Fruit fly (Drosophila melanogaster): Measurements from ENCODE around the gene fid.

Gene fid

DNA sequence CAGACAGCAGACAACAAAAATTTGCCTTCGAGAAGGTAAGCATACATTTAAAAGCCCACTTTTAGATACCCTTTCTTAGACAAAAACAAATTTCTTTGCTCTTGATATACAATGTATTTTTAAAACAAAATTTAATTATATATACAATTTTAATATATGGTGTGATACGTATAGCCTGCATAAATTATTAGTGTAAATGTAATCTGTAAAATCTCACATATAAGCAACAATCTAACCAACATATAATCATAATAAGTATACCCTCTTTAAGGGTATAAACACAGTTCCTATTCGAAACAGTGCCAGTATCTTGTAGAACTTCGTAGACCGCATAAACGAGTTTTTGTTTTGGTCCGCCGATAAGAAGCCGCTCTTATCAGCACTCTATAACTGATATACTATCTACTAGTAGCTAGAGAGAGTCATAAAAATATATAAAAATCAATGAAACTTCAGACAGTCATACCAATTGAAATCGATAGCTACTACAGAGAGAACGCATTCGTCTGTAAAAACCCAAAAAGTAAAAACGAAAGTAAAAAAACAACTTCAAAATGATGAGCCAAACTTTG is 44.5 kb downstream of the fid start, which contains the start of gene Kaz-m1 (continued):
- TF ChIP-seq CG8765 (GFP tag; IDR thresholded peaks at IDR 0.05) = no peak
- TF ChIP-seq CG34422 (GFP tag; IDR thresholded peaks at IDR 0.05) = no peak
- TF ChIP-seq Side (GFP tag; optimal IDR thresholded peaks at IDR 0.05) = no peak
- no peak for TF ChIP-seq sqz (GFP tag; optimal IDR thresholded peaks at IDR 0.05)
- no peak for TF ChIP-seq CG15479 (GFP tag; optimal IDR thresholded peaks at IDR 0.05)
- no peak for TF ChIP-seq H15 (GFP tag; IDR thresholded peaks at IDR 0.05)
- peak; percentile 50; the same call in 1 of the 2 replicates for TF ChIP-seq slbo (GFP tag; IDR thresholded peaks at IDR 0.05)
- TF ChIP-seq CG4854 (GFP tag; optimal IDR thresholded peaks at IDR 0.05) = no peak
- no peak for TF ChIP-seq CG34224 (GFP tag; IDR thresholded peaks at IDR 0.05; ENCODE audit: partially characterized antibody)
- no peak for TF ChIP-seq sc (optimal IDR thresholded peaks at IDR 0.05)
- peak; percentile 6 for TF ChIP-seq sc (GFP tag; optimal IDR thresholded peaks at IDR 0.05)
- no peak for TF ChIP-seq CG10321 (GFP tag; IDR thresholded peaks at IDR 0.05)
- TF ChIP-seq CG9727 (GFP tag; optimal IDR thresholded peaks at IDR 0.05) = peak; percentile 44
- TF ChIP-seq CG7745 (tag; optimal IDR thresholded peaks at IDR 0.05) = no peak
- no peak for TF ChIP-seq hb (GFP tag; IDR thresholded peaks at IDR 0.05; ENCODE audit: partially characterized antibody)
- TF ChIP-seq maf-S (GFP tag; optimal IDR thresholded peaks at IDR 0.05) = no peak
- peak; percentile 38 for TF ChIP-seq CG2120 (GFP tag; optimal IDR thresholded peaks at IDR 0.05)
- TF ChIP-seq abd-A (tag; optimal IDR thresholded peaks at IDR 0.05) = no peak
- TF ChIP-seq row (GFP tag; IDR thresholded peaks at IDR 0.05) = peak; percentile 87
- TF ChIP-seq TFAM (GFP tag; optimal IDR thresholded peaks at IDR 0.05) = no peak
- no peak for TF ChIP-seq CG3065 (GFP tag; optimal IDR thresholded peaks at IDR 0.05)
- peak; percentile 29 for TF ChIP-seq Fer1 (GFP tag; optimal IDR thresholded peaks at IDR 0.05)
- no peak for TF ChIP-seq hth (optimal IDR thresholded peaks at IDR 0.05)
- no peak for TF ChIP-seq toy (GFP tag; IDR thresholded peaks at IDR 0.05)
- TF ChIP-seq CG6272 (GFP tag; IDR thresholded peaks at IDR 0.05) = no peak
- TF ChIP-seq Neu2 (GFP tag; optimal IDR thresholded peaks at IDR 0.05; ENCODE audit: borderline replicate concordance) = no peak
- no peak for TF ChIP-seq crol (GFP tag; IDR thresholded peaks at IDR 0.05)
- no peak for TF ChIP-seq Ets65A (GFP tag)
- no peak for TF ChIP-seq Kr (GFP tag; optimal IDR thresholded peaks at IDR 0.05)
- TF ChIP-seq odd (GFP tag; optimal IDR thresholded peaks at IDR 0.05) = peak; percentile 7
- TF ChIP-seq CG10654 (GFP tag; optimal IDR thresholded peaks at IDR 0.05) = no peak
- TF ChIP-seq CG16863 (GFP tag; optimal IDR thresholded peaks at IDR 0.05) = no peak
- TF ChIP-seq CG16815 (GFP tag; optimal IDR thresholded peaks at IDR 0.05) = no peak
- TF ChIP-seq sens-2 (GFP tag; IDR thresholded peaks at IDR 0.05) = no peak
- TF ChIP-seq hbn (GFP tag; IDR thresholded peaks at IDR 0.05; ENCODE audit: partially characterized antibody) = no peak
- peak; percentile 72 for TF ChIP-seq CG33557 (GFP tag; optimal IDR thresholded peaks at IDR 0.05)
- no peak for TF ChIP-seq CG3847 (GFP tag; IDR thresholded peaks at IDR 0.05)
- TF ChIP-seq Bgb (GFP tag; IDR thresholded peaks at IDR 0.05; ENCODE audit: partially characterized antibody) = no peak
- TF ChIP-seq CG12744 (GFP tag; optimal IDR thresholded peaks at IDR 0.05) = no peak
- TF ChIP-seq Med (GFP tag) = peak; percentile 39
- TF ChIP-seq sna (GFP tag; IDR thresholded peaks at IDR 0.05; ENCODE audit: partially characterized antibody) = no peak
- TF ChIP-seq CG12391 (tag; optimal IDR thresholded peaks at IDR 0.05) = peak; percentile 69
- peak; percentile 29 for TF ChIP-seq bcd (GFP tag; optimal IDR thresholded peaks at IDR 0.05)
- peak; percentile 59 for TF ChIP-seq Fer3 (tag; optimal IDR thresholded peaks at IDR 0.05)
- no peak for TF ChIP-seq CG42726 (GFP tag; IDR thresholded peaks at IDR 0.05; ENCODE audit: partially characterized antibody)
- TF ChIP-seq Camta (GFP tag; optimal IDR thresholded peaks at IDR 0.05) = no peak
- peak; percentile 59 for TF ChIP-seq unpg (GFP tag; optimal IDR thresholded peaks at IDR 0.05)
- no peak for TF ChIP-seq CG31224 (GFP tag; IDR thresholded peaks at IDR 0.05)
- no peak for TF ChIP-seq CG7786 (GFP tag; optimal IDR thresholded peaks at IDR 0.05)
- no peak for TF ChIP-seq lmd (GFP tag; IDR thresholded peaks at IDR 0.05)
- TF ChIP-seq CG17385 (GFP tag; optimal IDR thresholded peaks at IDR 0.05) = peak; percentile 46
